Worm (Caenorhabditis elegans): ENCODE results near the gene K08F8.15.

Gene K08F8.15

ce11 chrII:8769375-8769774, 2.8 kb downstream of the K08F8.15 start (continued):
- TF ChIP-seq nhr-237 (tag; optimal IDR thresholded peaks at IDR 0.05) (no peak), mes-2 (tag; optimal IDR thresholded peaks at IDR 0.05; ENCODE audit: poor library complexity, severe bottlenecking) (peak; percentile 54), rbr-2 (tag; optimal IDR thresholded peaks at IDR 0.05) (peak; percentile 1), daf-8 (GFP tag; IDR thresholded peaks at IDR 0.05) (no peak), unc-130 (GFP tag; optimal IDR thresholded peaks at IDR 0.05) (no peak), dmd-6 (GFP tag; IDR thresholded peaks at IDR 0.05) (peak; percentile 27; the same call in 1 of the 2 replicates), nhr-10 (tag; optimal IDR thresholded peaks at IDR 0.05) (no peak), gei-8 (GFP tag; optimal IDR thresholded peaks at IDR 0.05) (no peak), nhr-76 (tag; optimal IDR thresholded peaks at IDR 0.05) (no peak), daf-12 (tag; optimal IDR thresholded peaks at IDR 0.05) (no peak), nhr-77 (tag; optimal IDR thresholded peaks at IDR 0.05) (no peak), lir-3 (tag; optimal IDR thresholded peaks at IDR 0.05) (no peak), lin-39 (tag; optimal IDR thresholded peaks at IDR 0.05) (no peak), mxl-2 (GFP tag; conservative IDR thresholded peaks at IDR 0.05) (no peak), ZK337.2 (GFP tag; IDR thresholded peaks at IDR 0.05) (no peak), tag-97 (GFP tag; IDR thresholded peaks at IDR 0.05) (no peak), vab-7 (GFP tag; IDR thresholded peaks at IDR 0.05) (no peak), D1046.2 (GFP tag; IDR thresholded peaks at IDR 0.05) (no peak), hmg-1.1 (GFP tag; IDR thresholded peaks at IDR 0.05) (peak; percentile 65), lim-7 (GFP tag; IDR thresholded peaks at IDR 0.05) (no peak), ztf-11 (tag; optimal IDR thresholded peaks at IDR 0.05) (no peak), hlh-11 (tag; optimal IDR thresholded peaks at IDR 0.05) (peak; percentile 20)

- TF ChIP-seq hif-1 (tag; optimal IDR thresholded peaks at IDR 0.05): no peak
- TF ChIP-seq hlh-11 (tag; optimal IDR thresholded peaks at IDR 0.05): no peak
- no peak for TF ChIP-seq nhr-11 (tag; optimal IDR thresholded peaks at IDR 0.05)
- TF ChIP-seq nhr-42 (GFP tag; IDR thresholded peaks at IDR 0.05): no peak
- TF ChIP-seq snpc-1.2 (GFP tag; IDR thresholded peaks at IDR 0.05): no peak
- TF ChIP-seq hlh-30 (tag; optimal IDR thresholded peaks at IDR 0.05; ENCODE audit: insufficient read depth): no peak
- no peak for TF ChIP-seq nhr-102 (tag; optimal IDR thresholded peaks at IDR 0.05)
- TF ChIP-seq ctbp-1 (GFP tag; IDR thresholded peaks at IDR 0.05): no peak
- no peak for TF ChIP-seq ceh-62 (tag; optimal IDR thresholded peaks at IDR 0.05)
- TF ChIP-seq spr-3 (GFP tag; optimal IDR thresholded peaks at IDR 0.05): no peak
- no peak for TF ChIP-seq hmg-1.1 (GFP tag; IDR thresholded peaks at IDR 0.05)
- no peak for TF ChIP-seq F10B5.3 (tag; optimal IDR thresholded peaks at IDR 0.05)
- no peak for TF ChIP-seq saeg-2 (GFP tag; IDR thresholded peaks at IDR 0.05)
- no peak for TF ChIP-seq nhr-111 (GFP tag; optimal IDR thresholded peaks at IDR 0.05)
- TF ChIP-seq zip-2 (tag; optimal IDR thresholded peaks at IDR 0.05): no peak
- TF ChIP-seq egl-43 (GFP tag; IDR thresholded peaks at IDR 0.05): no peak
- TF ChIP-seq mep-1 (tag; optimal IDR thresholded peaks at IDR 0.05): no peak
Observed at ce11 chrII:8770675-8771074, 4.1 kb downstream of the K08F8.15 start, which contains the start of gene let-19. Gene let-19, plus strand, starts transcription at chrII:8770975.

ce11 chrII:8776504-8776903, 9.9 kb downstream of the K08F8.15 start:
- TF ChIP-seq zag-1 (tag; optimal IDR thresholded peaks at IDR 0.05) (no peak), unc-62 (GFP tag; optimal IDR thresholded peaks at IDR 0.05 in 1 of 2) (peak in 1 of 2 experiments; percentile 93), unc-62 (tag; optimal IDR thresholded peaks at IDR 0.05) (no peak)

All from whole organism, L4 larva.